Fruit fly (Drosophila melanogaster): ENCODE data around the gene Uxs.

DNA sequence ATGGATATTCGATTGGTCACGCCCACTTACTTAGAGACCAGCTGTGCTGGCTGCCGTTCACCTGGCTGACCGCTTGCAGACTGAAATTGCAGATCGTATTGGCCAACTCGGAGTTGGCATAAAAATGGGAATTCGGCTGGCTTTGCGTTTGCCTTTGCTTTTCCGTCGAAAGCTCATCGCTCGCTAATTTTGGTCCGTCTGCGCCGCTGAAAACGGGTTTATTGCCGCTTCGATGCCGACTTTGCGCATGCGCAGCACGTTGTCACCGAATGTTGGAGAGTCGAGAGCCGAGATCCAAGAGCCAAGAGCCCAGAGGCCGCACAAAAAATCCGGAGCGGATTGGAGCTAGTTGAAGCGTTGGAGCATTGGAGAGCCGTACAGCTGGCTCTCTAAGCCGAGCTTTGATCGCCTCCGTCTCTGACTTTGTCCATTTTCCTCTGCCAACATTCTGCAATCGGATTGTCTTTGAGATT is 29.0 kb upstream of the Uxs start, which contains the start of gene CG13676:
- TF ChIP-seq h (optimal IDR thresholded peaks at IDR 0.05) (no peak), ttk (optimal IDR thresholded peaks at IDR 0.05) (no peak), Myc (optimal IDR thresholded peaks at IDR 0.05) (no peak), Sin3A (optimal IDR thresholded peaks at IDR 0.05) (no peak)

Measured in Kc167 (cell line).